Fruit fly (Drosophila melanogaster) whole organism, wandering third instar larva: Measurements from ENCODE around the gene Tig.

Experiments used
- Abd-B ChIP-seq: fragments of >200 bp; optimal IDR thresholded peaks from 2 replicates; lab custom pipeline; 2017; ENCODE audit warnings: missing biosample characterization, missing genetic modification characterization
- CG32264 ChIP-seq: fragments of 200-800 bp; sonication (Bioruptor generic); optimal IDR thresholded peaks from 2 replicates; lab custom pipeline; 2016; ENCODE audit warnings: missing biosample characterization, missing genetic modification characterization
- CG9705 ChIP-seq: fragments of 200-800 bp; sonication (Bioruptor generic); optimal IDR thresholded peaks from 2 replicates; lab custom pipeline; 2018; ENCODE audit warnings: missing biosample characterization, mild to moderate bottlenecking, missing genetic modification characterization
- CrebA ChIP-seq: fragments of 200-800 bp; sonication (Bioruptor generic); optimal IDR thresholded peaks from 2 replicates; lab custom pipeline; 2016; ENCODE audit warnings: missing biosample characterization, mild to moderate bottlenecking, missing genetic modification characterization, borderline replicate concordance
- Dfd ChIP-seq: fragments of >200 bp; optimal IDR thresholded peaks from 2 replicates; lab custom pipeline; 2017; ENCODE audit warnings: missing biosample characterization, missing genetic modification characterization
- Dif ChIP-seq: fragments of 200-275, 200-300 bp; sonication (Bioruptor generic); optimal IDR thresholded peaks from 2 replicates; lab custom pipeline; 2018; ENCODE audit warnings: missing biosample characterization, missing genetic modification characterization; ENCODE audit not compliant: partially characterized antibody
- GATAd ChIP-seq: sonication (Bioruptor generic); optimal IDR thresholded peaks from 2 replicates; lab custom pipeline; 2016; ENCODE audit warnings: missing biosample characterization, missing genetic modification characterization
- HLH106 ChIP-seq: fragments of 200-800 bp; optimal IDR thresholded peaks from 3 replicates; lab custom pipeline; 2019; ENCODE audit warnings: missing biosample characterization, mild to moderate bottlenecking, missing genetic modification characterization, moderate library complexity
- Hnf4 ChIP-seq: fragments of 200-800 bp; sonication (Bioruptor generic); optimal IDR thresholded peaks from 2 replicates; lab custom pipeline; 2016; ENCODE audit warnings: missing biosample characterization, mild to moderate bottlenecking, missing genetic modification characterization
- Hr83 ChIP-seq: fragments of 200-300 bp; sonication (Bioruptor generic); optimal IDR thresholded peaks from 2 replicates; lab custom pipeline; 2016; ENCODE audit warnings: missing biosample characterization, mild to moderate bottlenecking, missing genetic modification characterization, moderate library complexity; ENCODE audit not compliant: poor library complexity, severe bottlenecking
- Mio ChIP-seq: sonication (Bioruptor generic); optimal IDR thresholded peaks from 2 replicates; lab custom pipeline; 2016; ENCODE audit warnings: missing biosample characterization, missing genetic modification characterization
- Myc ChIP-seq: fragments of >200 bp; optimal IDR thresholded peaks from 2 replicates; lab custom pipeline; 2017
- N ChIP-seq: fragments of >200 bp; optimal IDR thresholded peaks from 2 replicates; lab custom pipeline; 2018; ENCODE audit warnings: missing biosample characterization, missing external identifiers, missing genetic modification characterization
- Rel ChIP-seq, 2 experiments: fragments of 200-800 bp; sonication (Bioruptor generic) in 1 of 2; optimal IDR thresholded peaks; 2 replicates in 1 of 2; 3 replicates in 1 of 2; lab custom pipeline; 2016 to 2019; ENCODE audit warnings: mild to moderate bottlenecking in 2 of 2, missing biosample characterization in 2 of 2, missing genetic modification characterization in 2 of 2, moderate library complexity in 1 of 2
- Sp1 ChIP-seq: fragments of 200-800 bp; sonication (Bioruptor generic); optimal IDR thresholded peaks from 3 replicates; lab custom pipeline; 2019; ENCODE audit warnings: missing biosample characterization, mild to moderate bottlenecking, missing genetic modification characterization, moderate library complexity
- Vsx2 ChIP-seq: fragments of 200-300, 225-300 bp; sonication (Bioruptor generic); optimal IDR thresholded peaks from 2 replicates; lab custom pipeline; 2018; ENCODE audit warnings: missing biosample characterization, missing genetic modification characterization; ENCODE audit not compliant: partially characterized antibody
- br ChIP-seq: fragments of 200-800 bp; sonication (Bioruptor generic); optimal IDR thresholded peaks from 2 replicates; lab custom pipeline; 2016; ENCODE audit warnings: missing biosample characterization, missing genetic modification characterization
- brk ChIP-seq: fragments of 200-800 bp; sonication (Bioruptor generic); optimal IDR thresholded peaks from 2 replicates; lab custom pipeline; 2016; ENCODE audit warnings: missing biosample characterization, mild to moderate bottlenecking, missing genetic modification characterization
- dmrt93B ChIP-seq: fragments of 200-800 bp; sonication (Bioruptor generic); optimal IDR thresholded peaks from 2 replicates; lab custom pipeline; 2018; ENCODE audit warnings: missing biosample characterization, mild to moderate bottlenecking, missing genetic modification characterization
- dsf ChIP-seq: sonication (Bioruptor generic); optimal IDR thresholded peaks from 2 replicates; lab custom pipeline; 2016; ENCODE audit warnings: missing biosample characterization, missing genetic modification characterization, borderline replicate concordance
- ey ChIP-seq: fragments of 200-800 bp; sonication (Bioruptor generic); optimal IDR thresholded peaks from 2 replicates; lab custom pipeline; 2016; ENCODE audit warnings: missing biosample characterization, missing genetic modification characterization
- foxo ChIP-seq, 2 experiments: fragments of 200-800 bp; sonication (Bioruptor generic); optimal IDR thresholded peaks; 2 replicates in 1 of 2; 3 replicates in 1 of 2; lab custom pipeline; 2016 to 2017; ENCODE audit warnings: missing biosample characterization in 2 of 2, missing genetic modification characterization in 2 of 2
- fru ChIP-seq: fragments of 200-800 bp; sonication (Bioruptor generic); optimal IDR thresholded peaks from 3 replicates; lab custom pipeline; 2016; ENCODE audit warnings: missing biosample characterization, mild to moderate bottlenecking, missing genetic modification characterization
- h ChIP-seq: fragments of 200-800 bp; sonication (Bioruptor generic); optimal IDR thresholded peaks from 3 replicates; lab custom pipeline; 2016; ENCODE audit warnings: missing biosample characterization, mild to moderate bottlenecking, missing genetic modification characterization
- lola ChIP-seq: fragments of >200 bp; optimal IDR thresholded peaks from 2 replicates; lab custom pipeline; 2017; ENCODE audit warnings: missing biosample characterization, missing genetic modification characterization
- pan ChIP-seq: fragments of >200 bp; optimal IDR thresholded peaks from 2 replicates; lab custom pipeline; 2017
- psq ChIP-seq: fragments of 200-800 bp; sonication (Bioruptor generic); optimal IDR thresholded peaks from 3 replicates; lab custom pipeline; 2017; ENCODE audit warnings: missing biosample characterization, mild to moderate bottlenecking, missing genetic modification characterization, moderate library complexity
- rgr ChIP-seq: fragments of 200-800 bp; sonication (Bioruptor generic); optimal IDR thresholded peaks from 3 replicates; lab custom pipeline; 2016; ENCODE audit warnings: missing biosample characterization, mild to moderate bottlenecking, missing genetic modification characterization
- sage ChIP-seq: fragments of 200-800 bp; sonication (Bioruptor generic); optimal IDR thresholded peaks from 2 replicates; lab custom pipeline; 2016; ENCODE audit warnings: missing biosample characterization, mild to moderate bottlenecking, missing genetic modification characterization
- tai ChIP-seq: sonication (Bioruptor generic); optimal IDR thresholded peaks from 2 replicates; lab custom pipeline; 2016; ENCODE audit warnings: missing biosample characterization, missing genetic modification characterization
- usp ChIP-seq: fragments of >200 bp; optimal IDR thresholded peaks from 2 replicates; lab custom pipeline; 2017; ENCODE audit warnings: missing biosample characterization, missing genetic modification characterization
- woc ChIP-seq: sonication (Bioruptor generic); optimal IDR thresholded peaks from 2 replicates; lab custom pipeline; 2016; ENCODE audit warnings: missing biosample characterization, mild to moderate bottlenecking, missing genetic modification characterization

The Tig gene

dm6 chr2L:6411089-6411757 lies 11.9 kb downstream of the Tig start, which contains the start of gene DIP-epsilon:
DIP-epsilon (minus strand) TSS chr2L:6411326.
- no peak for TF ChIP-seq rgr (GFP tag; lab: Kevin White, UChicago)
- TF ChIP-seq Dif (GFP tag; lab: Kevin White, UChicago): peak; percentile 29

- TF ChIP-seq ey: no peak
- TF ChIP-seq Myc (lab: Kevin White, UChicago): no peak
- TF ChIP-seq psq (GFP tag; lab: Kevin White, UChicago): no peak
- no peak for TF ChIP-seq tai (GFP tag; lab: Kevin White, UChicago)
Observed at dm6 chr2L:6397149-6397548, 26.0 kb downstream of the Tig start, which contains the start of gene CG42369. CG42369 (minus strand) TSS chr2L:6397249.

dm6 chr2L:6391469-6391868 lies 31.6 kb downstream of the Tig start:
- no peak for TF ChIP-seq Dfd (GFP tag; lab: Kevin White, UChicago)
- TF ChIP-seq psq (GFP tag; lab: Kevin White, UChicago): no peak
- TF ChIP-seq dmrt93B (GFP tag; lab: Kevin White, UChicago): no peak
- TF ChIP-seq sage (GFP tag; lab: Kevin White, UChicago): no peak
- TF ChIP-seq br (GFP tag; lab: Kevin White, UChicago): no peak
- TF ChIP-seq Myc (lab: Kevin White, UChicago): no peak
- no peak for TF ChIP-seq dsf
- no peak for TF ChIP-seq lola (GFP tag; lab: Kevin White, UChicago)
- no peak for TF ChIP-seq Sp1 (GFP tag; lab: Kevin White, UChicago)
- TF ChIP-seq brk (GFP tag; lab: Kevin White, UChicago): no peak
- no peak for TF ChIP-seq h
- no peak for TF ChIP-seq Hnf4 (GFP tag; lab: Kevin White, UChicago)
- no peak for TF ChIP-seq Abd-B (GFP tag; lab: Kevin White, UChicago)
- no peak for TF ChIP-seq Dif (GFP tag; lab: Kevin White, UChicago)
- no peak for TF ChIP-seq fru (GFP tag; lab: Kevin White, UChicago)
- TF ChIP-seq Rel (GFP tag; optimal IDR thresholded peaks at IDR 0.05; lab: Kevin White, UChicago): no peak
- no peak for TF ChIP-seq Rel (tag; optimal IDR thresholded peaks at IDR 0.05; lab: Kevin White, UChicago)
- no peak for TF ChIP-seq Vsx2 (GFP tag; lab: Kevin White, UChicago)
- TF ChIP-seq N (GFP tag; lab: Kevin White, UChicago): no peak

dm6 chr2L:6387068-6387467 lies 36.0 kb downstream of the Tig start:
- TF ChIP-seq woc (GFP tag; lab: Kevin White, UChicago) (no peak), h (no peak), HLH106 (tag; lab: Kevin White, UChicago) (no peak), foxo (GFP tag; optimal IDR thresholded peaks at IDR 0.05; lab: Kevin White, UChicago) (no peak), Rel (GFP tag; optimal IDR thresholded peaks at IDR 0.05; lab: Kevin White, UChicago) (no peak), Rel (tag; optimal IDR thresholded peaks at IDR 0.05; lab: Kevin White, UChicago) (peak; percentile 72), Vsx2 (GFP tag; lab: Kevin White, UChicago) (no peak), brk (GFP tag; lab: Kevin White, UChicago) (no peak)

- TF ChIP-seq usp (no peak), Rel (GFP tag; optimal IDR thresholded peaks at IDR 0.05; lab: Kevin White, UChicago) (no peak), Rel (tag; optimal IDR thresholded peaks at IDR 0.05; lab: Kevin White, UChicago) (peak; percentile 49)
Observed at dm6 chr2L:6385409-6385808, 37.7 kb downstream of the Tig start, which contains the start of gene Nepl6. Nepl6 (minus strand) TSS chr2L:6385512.

dm6 chr2L:6380966-6381365 lies 42.1 kb downstream of the Tig start, which contains the start of gene Nepl5:
Nepl5 (plus strand) TSS chr2L:6381266.
- TF ChIP-seq Vsx2 (GFP tag; lab: Kevin White, UChicago): no peak
- TF ChIP-seq HLH106 (tag; lab: Kevin White, UChicago): no peak
- no peak for TF ChIP-seq Hr83 (GFP tag; lab: Kevin White, UChicago)
- no peak for TF ChIP-seq br (GFP tag; lab: Kevin White, UChicago)
- no peak for TF ChIP-seq dmrt93B (GFP tag; lab: Kevin White, UChicago)
- TF ChIP-seq tai (GFP tag; lab: Kevin White, UChicago): no peak
- TF ChIP-seq Mio (GFP tag; lab: Kevin White, UChicago): no peak
- TF ChIP-seq CG32264 (GFP tag; lab: Kevin White, UChicago): no peak
- TF ChIP-seq CrebA (GFP tag; lab: Kevin White, UChicago): no peak
- no peak for TF ChIP-seq GATAd (GFP tag; lab: Kevin White, UChicago)
- no peak for TF ChIP-seq CG9705 (GFP tag; lab: Kevin White, UChicago)
- TF ChIP-seq woc (GFP tag; lab: Kevin White, UChicago): no peak
- TF ChIP-seq Abd-B (GFP tag; lab: Kevin White, UChicago): no peak
- TF ChIP-seq foxo (GFP tag; optimal IDR thresholded peaks at IDR 0.05; lab: Kevin White, UChicago): no peak
- no peak for TF ChIP-seq pan (lab: Kevin White, UChicago)
